Worm (Caenorhabditis elegans) whole organism, young adult: ENCODE data around the gene F45D3.2.

Experiments
- ceh-27 ChIP-seq: fragments of 200-800 bp; sonication (Bioruptor generic); optimal IDR thresholded peaks from 2 replicates; lab custom pipeline; 2018; ENCODE audit warnings: mild to moderate bottlenecking, missing genetic modification characterization, moderate library complexity, missing compliant biosample characterization
- ets-4 ChIP-seq: fragments of 200-800 bp; sonication (Bioruptor generic); optimal IDR thresholded peaks from 2 replicates; lab custom pipeline; 2018; ENCODE audit warnings: mild to moderate bottlenecking, missing genetic modification characterization, missing compliant biosample characterization
- hrde-1 ChIP-seq: sonication (generic microtip); optimal IDR thresholded peaks from 2 replicates; lab custom pipeline; 2016; ENCODE audit warnings: missing genetic modification characterization, mild to moderate bottlenecking, missing compliant biosample characterization, moderate library complexity, missing genotype, missing genetic modification reagents, borderline replicate concordance

ce11 chrV:12528919-12529318 lies 11.9 kb upstream of the F45D3.2 start:
- TF ChIP-seq ets-4 (GFP tag; lab: Kevin White, UChicago) (no peak), hrde-1 (no peak), ceh-27 (GFP tag; lab: Kevin White, UChicago) (peak; percentile 19)
